Worm (Caenorhabditis elegans) whole organism, young adult: Measurements from ENCODE around the gene K07D4.4.

Experiments used
- F57C9.4 ChIP-seq: sonication (generic microtip); optimal IDR thresholded peaks from 2 replicates; lab custom pipeline; 2017; ENCODE audit warnings: mild to moderate bottlenecking, missing genetic modification characterization, missing compliant biosample characterization
- bed-1 ChIP-seq: fragments of 200-800 bp; sonication (Bioruptor generic); IDR thresholded peaks from 2 replicates; pipeline ENCODE4 v1.3.6; 2022; ENCODE audit warnings: missing genetic modification reagents, missing genetic modification characterization, missing compliant biosample characterization
- dpff-1 ChIP-seq: sonication (generic microtip); optimal IDR thresholded peaks from 2 replicates; lab custom pipeline; 2017; ENCODE audit warnings: mild to moderate bottlenecking, missing genetic modification characterization, missing compliant biosample characterization

- no peak for TF ChIP-seq bed-1 (GFP tag; lab: Robert Waterston, UW)
- no peak for TF ChIP-seq dpff-1 (tag; lab: Kevin White, UChicago)
- no peak for TF ChIP-seq F57C9.4
Observed at ce11 chrII:3992660-3993245, 39.4 kb downstream of the K07D4.4 start, which contains the start of gene Y14H12A.1.
